Worm (Caenorhabditis elegans) whole organism, mixed stage, embryonic: ENCODE measurements around the gene set-21.

Source experiments
- M03D4.4 ChIP-seq: sonication (generic microtip); optimal IDR thresholded peaks from 2 replicates; lab custom pipeline; 2017; ENCODE audit warnings: mild to moderate bottlenecking, missing genetic modification characterization, missing compliant biosample characterization
- blmp-1 ChIP-seq: fragments of 150-350 bp; optimal IDR thresholded peaks from 2 replicates; lab custom pipeline; 2014; ENCODE audit warnings: missing biosample characterization, missing genetic modification characterization
- ceh-39 ChIP-seq: fragments of 150-350 bp; optimal IDR thresholded peaks from 2 replicates; lab custom pipeline; 2014; ENCODE audit warnings: missing biosample characterization, missing genetic modification characterization
- ceh-83 ChIP-seq: fragments of 200-800 bp; sonication (Bioruptor generic); optimal IDR thresholded peaks from 2 replicates; lab custom pipeline; 2018; ENCODE audit warnings: mild to moderate bottlenecking, missing genetic modification characterization, missing compliant biosample characterization
- ces-1 ChIP-seq: fragments of 150-350 bp; optimal IDR thresholded peaks from 2 replicates; lab custom pipeline; 2014; ENCODE audit warnings: missing biosample characterization, missing genetic modification reagents, missing genetic modification characterization
- cnd-1 ChIP-seq: fragments of 200-800 bp; sonication (Bioruptor generic); optimal IDR thresholded peaks from 2 replicates; lab custom pipeline; 2018; ENCODE audit warnings: mild to moderate bottlenecking, missing genetic modification characterization, missing compliant biosample characterization
- elt-1 ChIP-seq: sonication (generic microtip); optimal IDR thresholded peaks from 2 replicates; lab custom pipeline; 2017; ENCODE audit warnings: missing genetic modification characterization, mild to moderate bottlenecking, missing compliant biosample characterization, antibody characterized with exemption, moderate library complexity, borderline replicate concordance; ENCODE audit not compliant: insufficient read depth
- elt-3 ChIP-seq: fragments of 150-350 bp; optimal IDR thresholded peaks from 2 replicates; lab custom pipeline; 2014; ENCODE audit warnings: missing biosample characterization, missing genetic modification characterization
- ham-2 ChIP-seq: fragments of 200-800 bp; sonication (Bioruptor generic); optimal IDR thresholded peaks from 2 replicates; lab custom pipeline; 2018; ENCODE audit warnings: mild to moderate bottlenecking, missing genetic modification characterization, missing compliant biosample characterization
- lsy-2 ChIP-seq: fragments of 150-350 bp; optimal IDR thresholded peaks from 2 replicates; lab custom pipeline; 2014; ENCODE audit warnings: missing biosample characterization, missing genetic modification characterization
- nhr-237 ChIP-seq: fragments of 150-350 bp; optimal IDR thresholded peaks from 2 replicates; lab custom pipeline; 2014; ENCODE audit warnings: missing biosample characterization, missing genetic modification characterization
- nhr-76 ChIP-seq: sonication (generic microtip); optimal IDR thresholded peaks from 2 replicates; lab custom pipeline; 2017; ENCODE audit warnings: missing biosample characterization, missing genetic modification characterization
- pha-4 ChIP-seq: fragments of 150-350 bp; optimal IDR thresholded peaks from 2 replicates; lab custom pipeline; 2018; ENCODE audit warnings: missing biosample characterization, missing genetic modification reagents, missing genetic modification characterization
- unc-120 ChIP-seq: sonication (generic microtip); optimal IDR thresholded peaks from 2 replicates; lab custom pipeline; 2017; ENCODE audit warnings: missing genetic modification characterization, missing compliant biosample characterization; ENCODE audit not compliant: poor library complexity, severe bottlenecking
- zip-8 ChIP-seq: fragments of 150-350 bp; optimal IDR thresholded peaks from 2 replicates; lab custom pipeline; 2014; ENCODE audit warnings: missing biosample characterization, missing genetic modification characterization

set-21 gene

DNA sequence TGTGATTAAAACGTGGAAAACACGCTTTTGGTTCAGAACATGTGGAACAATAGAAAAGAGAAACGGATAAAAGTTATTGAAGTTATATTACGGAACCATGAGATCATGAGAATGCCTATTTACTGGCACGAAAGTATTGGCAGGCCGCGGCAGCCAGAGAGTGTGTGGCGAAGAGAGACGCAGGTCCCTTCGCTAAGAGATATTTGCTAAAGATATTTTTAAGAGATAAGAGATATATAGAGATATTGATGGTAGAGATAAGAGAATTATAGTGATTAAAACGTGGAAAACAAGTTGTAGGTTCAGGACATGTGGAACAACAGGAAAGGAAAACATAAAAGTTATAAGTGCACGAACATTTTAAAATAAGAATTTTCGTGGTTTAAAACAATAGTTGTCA, 47.2 kb downstream of the set-21 start:
- TF ChIP-seq ham-2 (GFP tag; lab: Kevin White, UChicago), result peak; percentile 56
- no peak for TF ChIP-seq cnd-1
- TF ChIP-seq elt-1 (tag; lab: Kevin White, UChicago), result peak; percentile 92
- TF ChIP-seq ces-1 (GFP tag; lab: Kevin White, UChicago), result no peak

DNA sequence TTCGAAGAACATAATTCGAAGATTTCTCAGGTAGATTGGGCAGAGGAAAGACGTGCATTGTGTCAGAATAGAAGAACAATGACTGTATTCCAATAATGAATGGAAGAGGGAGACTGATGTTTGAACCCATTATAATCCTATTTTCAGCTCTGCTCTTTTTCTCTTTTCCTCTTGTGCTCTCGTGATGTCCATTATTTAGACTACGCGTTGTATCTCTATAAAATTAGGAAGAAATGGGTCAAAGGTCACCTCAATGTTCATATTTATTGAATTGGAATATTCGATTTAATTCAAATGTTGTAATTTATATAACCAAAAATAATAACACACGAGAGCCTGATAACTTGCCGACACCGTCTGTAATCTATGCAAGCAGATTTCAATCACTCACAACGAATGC, 48.5 kb downstream of the set-21 start, which contains the start of gene fbxb-74:
TSS of gene fbxb-74 (minus strand) at position 101 of the 400 bp plus-strand sequence.
- TF ChIP-seq nhr-237 (tag; lab: Kevin White, UChicago) (no peak), lsy-2 (tag; lab: Kevin White, UChicago) (no peak), blmp-1 (tag; lab: Kevin White, UChicago) (no peak), ceh-39 (no peak), ceh-83 (GFP tag; lab: Kevin White, UChicago) (no peak), nhr-76 (tag; lab: Kevin White, UChicago) (no peak), pha-4 (tag; lab: Kevin White, UChicago) (no peak), M03D4.4 (no peak), zip-8 (tag; lab: Kevin White, UChicago) (no peak), elt-3 (tag; lab: Kevin White, UChicago) (no peak), elt-1 (tag; lab: Kevin White, UChicago) (no peak), unc-120 (no peak)

DNA sequence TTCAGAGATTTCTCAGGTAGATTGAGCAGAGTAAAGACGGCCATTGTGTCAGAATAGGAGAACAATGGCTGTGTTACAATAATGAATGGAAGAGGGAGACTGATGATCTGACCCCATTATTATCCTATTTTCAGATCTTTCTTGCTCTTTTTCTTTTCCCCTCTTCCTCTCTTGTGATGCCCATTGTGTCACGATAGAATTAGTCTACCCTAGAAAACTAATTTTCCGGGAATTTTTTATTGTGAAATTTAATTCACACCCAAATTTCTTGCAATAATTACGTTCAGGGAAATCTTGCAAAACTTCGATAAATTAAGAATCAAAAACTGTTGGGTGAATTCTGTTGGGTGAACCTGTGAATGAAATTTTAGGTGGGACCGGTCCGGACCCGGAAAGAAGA, 50.4 kb downstream of the set-21 start, which contains the start of gene fbxb-75:
TSS of gene fbxb-75 (minus strand) at position 101 of the 400 bp plus-strand sequence.
- TF ChIP-seq elt-1 (tag; lab: Kevin White, UChicago) (peak; percentile 28), ceh-39 (no peak)
- TF ChIP-seq, all 35 proteins: peak for 1
